Fruit fly (Drosophila melanogaster): ENCODE data around the gene CG6283.

The CG6283 gene

dm6 chr3R:26994532-26994931 is 26.6 kb downstream of the CG6283 start, which contains the start of gene TwdlC:
TwdlC (plus strand) TSS chr3R:26994832.
- no peak for TF ChIP-seq CG6854 (GFP tag; optimal IDR thresholded peaks at IDR 0.05)
- no peak for TF ChIP-seq lz (GFP tag; optimal IDR thresholded peaks at IDR 0.05)
- no peak for TF ChIP-seq CG10669 (GFP tag; optimal IDR thresholded peaks at IDR 0.05)
- TF ChIP-seq CG11762 (GFP tag; optimal IDR thresholded peaks at IDR 0.05; ENCODE audit: insufficient read depth) = no peak
- TF ChIP-seq CG6792 (GFP tag; optimal IDR thresholded peaks at IDR 0.05) = no peak
- TF ChIP-seq CG8319 (GFP tag; optimal IDR thresholded peaks at IDR 0.05) = no peak
- no peak for TF ChIP-seq CG3919 (GFP tag; optimal IDR thresholded peaks at IDR 0.05)
- no peak for TF ChIP-seq fkh (GFP tag; optimal IDR thresholded peaks at IDR 0.05)
- no peak for TF ChIP-seq CG10631 (GFP tag; optimal IDR thresholded peaks at IDR 0.05)

- peak; percentile 9 for TF ChIP-seq CG32006 (GFP tag; optimal IDR thresholded peaks at IDR 0.05)
- TF ChIP-seq Met (GFP tag; optimal IDR thresholded peaks at IDR 0.05) = peak; percentile 81
- TF ChIP-seq CG15336 (GFP tag; IDR thresholded peaks at IDR 0.05) = 0 out of 2 replicates have a peak, but pooled peaks have one; percentile 24
- peak; percentile 72 for TF ChIP-seq Eip75B (GFP tag; optimal IDR thresholded peaks at IDR 0.05)
- TF ChIP-seq acj6 (GFP tag; optimal IDR thresholded peaks at IDR 0.05) = peak; percentile 24
- TF ChIP-seq CG11762 (GFP tag; optimal IDR thresholded peaks at IDR 0.05; ENCODE audit: insufficient read depth) = peak; percentile 46
- TF ChIP-seq Blimp-1 (GFP tag; optimal IDR thresholded peaks at IDR 0.05) = peak; percentile 53
- no peak for TF ChIP-seq fd85E (GFP tag; optimal IDR thresholded peaks at IDR 0.05)
- no peak for TF ChIP-seq CG6163 (GFP tag; IDR thresholded peaks at IDR 0.05)
- peak; percentile 42 for TF ChIP-seq CG34406 (GFP tag; optimal IDR thresholded peaks at IDR 0.05)
- TF ChIP-seq CG3919 (GFP tag; optimal IDR thresholded peaks at IDR 0.05) = peak; percentile 65
- TF ChIP-seq topi (GFP tag; optimal IDR thresholded peaks at IDR 0.05) = peak; percentile 85
- no peak for TF ChIP-seq CG1621 (tag; optimal IDR thresholded peaks at IDR 0.05)
- TF ChIP-seq pdm3 (GFP tag; optimal IDR thresholded peaks at IDR 0.05) = peak; percentile 43
- peak; percentile 48 for TF ChIP-seq vri (GFP tag; optimal IDR thresholded peaks at IDR 0.05)
- TF ChIP-seq cyc (GFP tag; optimal IDR thresholded peaks at IDR 0.05) = peak; percentile 77
- peak; percentile 67 for TF ChIP-seq dsx (GFP tag; optimal IDR thresholded peaks at IDR 0.05; ENCODE audit: poor library complexity, severe bottlenecking)
- peak; percentile 93 for TF ChIP-seq Eip78C (GFP tag)
- peak; percentile 34; the same call in 1 of the 3 replicates for TF ChIP-seq CG8119 (GFP tag; IDR thresholded peaks at IDR 0.05)
- no peak for TF ChIP-seq salr (GFP tag; optimal IDR thresholded peaks at IDR 0.05)
- TF ChIP-seq dac (GFP tag; optimal IDR thresholded peaks at IDR 0.05) = no peak
- peak; percentile 15 for TF ChIP-seq CG16779 (tag; optimal IDR thresholded peaks at IDR 0.05)
- TF ChIP-seq Smox (GFP tag; optimal IDR thresholded peaks at IDR 0.05) = peak; percentile 60
- peak; percentile 36 for TF ChIP-seq OdsH (GFP tag; optimal IDR thresholded peaks at IDR 0.05)
- peak; percentile 44 for TF ChIP-seq Hr4 (GFP tag; optimal IDR thresholded peaks at IDR 0.05)
- TF ChIP-seq eg (GFP tag; IDR thresholded peaks at IDR 0.05) = 0 out of 3 replicates have a peak, but pooled peaks have one; percentile 38
- no peak for TF ChIP-seq Hr38 (GFP tag; optimal IDR thresholded peaks at IDR 0.05)
- TF ChIP-seq Ets96B (tag; optimal IDR thresholded peaks at IDR 0.05) = peak; percentile 50
- TF ChIP-seq fkh (GFP tag; optimal IDR thresholded peaks at IDR 0.05) = peak; percentile 70
- peak; percentile 33 for TF ChIP-seq CG8632 (GFP tag; optimal IDR thresholded peaks at IDR 0.05)
- peak; percentile 34 for TF ChIP-seq Ets21C (GFP tag; optimal IDR thresholded peaks at IDR 0.05)
- TF ChIP-seq CG11294 (GFP tag; IDR thresholded peaks at IDR 0.05) = no peak
- no peak for TF ChIP-seq CG4318 (GFP tag; optimal IDR thresholded peaks at IDR 0.05)
- peak; percentile 65 for TF ChIP-seq CG6276 (GFP tag; optimal IDR thresholded peaks at IDR 0.05)
- peak; percentile 64 for TF ChIP-seq CG10669 (GFP tag; optimal IDR thresholded peaks at IDR 0.05)
- TF ChIP-seq CG6808 (GFP tag; optimal IDR thresholded peaks at IDR 0.05) = peak; percentile 44
- TF ChIP-seq Lpt (GFP tag; optimal IDR thresholded peaks at IDR 0.05) = peak; percentile 26
- TF ChIP-seq ss (GFP tag; optimal IDR thresholded peaks at IDR 0.05) = peak; percentile 15 to 57
- TF ChIP-seq achi (GFP tag; optimal IDR thresholded peaks at IDR 0.05) = peak; percentile 65
- TF ChIP-seq CG10631 (GFP tag; optimal IDR thresholded peaks at IDR 0.05) = peak; percentile 32
- TF ChIP-seq spab (GFP tag; optimal IDR thresholded peaks at IDR 0.05) = peak; percentile 47
- no peak for TF ChIP-seq CG9139 (GFP tag; optimal IDR thresholded peaks at IDR 0.05)
- peak; percentile 77 for TF ChIP-seq Sox14 (GFP tag; optimal IDR thresholded peaks at IDR 0.05)
- peak; percentile 53 for TF ChIP-seq CG3032 (tag; optimal IDR thresholded peaks at IDR 0.05)
These were observed 31.2 kb downstream of the CG6283 start, which contains the start of gene CG31076 for dm6 chr3R:26989802-26990509. CG31076 (minus strand) TSS chr3R:26989852.
